Worm (Caenorhabditis elegans): ENCODE data around the gene Y17D7C.1.

Gene Y17D7C.1

ce11 chrV:18719956-18720489 is 13.7 kb downstream of the Y17D7C.1 start, which contains the start of gene Y17D7C.2:
Gene Y17D7C.2 (minus strand): TSS chrV:18719987.
- TF ChIP-seq nhr-232 (tag; optimal IDR thresholded peaks at IDR 0.05) (peak; percentile 57), hlh-13 (GFP tag; optimal IDR thresholded peaks at IDR 0.05) (peak; percentile 32), tbx-7 (tag; optimal IDR thresholded peaks at IDR 0.05) (peak; percentile 13), fkh-6 (tag; optimal IDR thresholded peaks at IDR 0.05) (no peak), tbx-2 (tag; optimal IDR thresholded peaks at IDR 0.05) (no peak), elt-2 (tag; optimal IDR thresholded peaks at IDR 0.05) (peak; percentile 66), ceh-14 (tag; optimal IDR thresholded peaks at IDR 0.05) (no peak), ceh-18 (tag; optimal IDR thresholded peaks at IDR 0.05) (no peak), unc-86 (tag; optimal IDR thresholded peaks at IDR 0.05) (no peak), ceh-9 (tag; optimal IDR thresholded peaks at IDR 0.05) (no peak), pax-1 (tag; optimal IDR thresholded peaks at IDR 0.05) (no peak), rnt-1 (tag; optimal IDR thresholded peaks at IDR 0.05) (peak; percentile 40), gmeb-2 (tag; optimal IDR thresholded peaks at IDR 0.05) (no peak), ceh-34 (tag; optimal IDR thresholded peaks at IDR 0.05) (no peak), C38D4.7 (GFP tag; optimal IDR thresholded peaks at IDR 0.05) (no peak), pat-9 (tag; optimal IDR thresholded peaks at IDR 0.05) (peak; percentile 36), ceh-31 (tag; optimal IDR thresholded peaks at IDR 0.05) (peak; percentile 2), syd-9 (tag; optimal IDR thresholded peaks at IDR 0.05) (peak; percentile 21), ceh-6 (GFP tag; optimal IDR thresholded peaks at IDR 0.05) (peak; percentile 46), mec-3 (tag; optimal IDR thresholded peaks at IDR 0.05; ENCODE audit: borderline replicate concordance) (no peak), zip-5 (tag; optimal IDR thresholded peaks at IDR 0.05) (peak; percentile 2), ahr-1 (tag; optimal IDR thresholded peaks at IDR 0.05) (peak; percentile 2), pha-4 (tag; optimal IDR thresholded peaks at IDR 0.05) (no peak), ceh-30 (tag; optimal IDR thresholded peaks at IDR 0.05) (no peak), ceh-19 (GFP tag; optimal IDR thresholded peaks at IDR 0.05) (peak; percentile 65), F13H6.1 (tag; optimal IDR thresholded peaks at IDR 0.05) (no peak)

ce11 chrV:18721873-18722272 is 15.5 kb downstream of the Y17D7C.1 start:
- TF ChIP-seq ceh-24 (tag; optimal IDR thresholded peaks at IDR 0.05): no peak
- TF ChIP-seq unc-86 (tag; optimal IDR thresholded peaks at IDR 0.05): peak; percentile 7
- TF ChIP-seq tbx-7 (tag; optimal IDR thresholded peaks at IDR 0.05): no peak
- TF ChIP-seq ets-4 (tag; optimal IDR thresholded peaks at IDR 0.05): no peak
- no peak for TF ChIP-seq fax-1 (tag; optimal IDR thresholded peaks at IDR 0.05)
- TF ChIP-seq T23F11.4 (GFP tag; optimal IDR thresholded peaks at IDR 0.05): no peak
- TF ChIP-seq unc-55 (GFP tag; optimal IDR thresholded peaks at IDR 0.05): no peak
- TF ChIP-seq pha-2 (tag; optimal IDR thresholded peaks at IDR 0.05): no peak

DNA sequence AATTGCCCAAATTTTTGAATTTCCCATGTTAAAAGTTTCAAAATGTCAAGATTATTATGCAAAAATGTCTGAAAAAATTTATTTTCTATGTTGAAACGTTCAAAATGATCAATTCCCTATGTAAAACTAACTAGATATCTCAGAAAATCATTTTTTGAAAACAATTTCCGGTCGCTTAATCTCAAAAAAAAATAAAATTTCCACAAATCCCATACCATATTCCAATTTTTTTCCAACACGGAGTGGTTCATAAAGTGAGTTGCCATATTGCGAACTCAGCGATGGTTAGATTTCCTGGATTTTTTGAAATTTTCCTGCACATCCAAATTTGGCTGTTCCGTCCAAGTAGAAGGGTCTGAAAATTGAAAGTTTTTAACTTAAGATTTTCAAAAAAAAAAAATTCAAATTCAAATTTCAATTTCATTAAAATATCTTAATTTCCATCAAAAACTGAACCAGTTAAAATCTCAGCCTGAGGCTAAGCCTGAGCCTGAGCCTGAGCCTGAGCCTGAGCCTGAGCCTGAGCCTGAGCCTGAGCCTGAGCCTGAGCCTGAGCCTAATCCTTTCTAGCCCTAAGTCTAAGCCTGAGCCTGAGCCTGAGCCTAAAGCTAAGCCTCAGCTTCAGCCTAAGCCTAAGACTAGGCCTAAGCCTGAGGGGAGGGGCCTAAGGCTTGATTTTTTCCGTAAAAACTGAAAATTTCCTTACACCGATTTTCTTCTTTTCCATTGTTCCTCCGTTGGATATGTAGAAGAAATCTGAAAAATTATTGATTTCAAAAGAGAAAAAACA is 16.3 kb downstream of the Y17D7C.1 start:
- no peak for TF ChIP-seq fkh-10 (GFP tag; optimal IDR thresholded peaks at IDR 0.05)
- peak; percentile 35 for TF ChIP-seq odd-2 (tag; optimal IDR thresholded peaks at IDR 0.05)
- no peak for TF ChIP-seq ceh-30 (tag; optimal IDR thresholded peaks at IDR 0.05)
- TF ChIP-seq ceh-9 (tag; optimal IDR thresholded peaks at IDR 0.05): peak; percentile 37
- TF ChIP-seq dve-1 (tag; optimal IDR thresholded peaks at IDR 0.05): peak; percentile 88

DNA sequence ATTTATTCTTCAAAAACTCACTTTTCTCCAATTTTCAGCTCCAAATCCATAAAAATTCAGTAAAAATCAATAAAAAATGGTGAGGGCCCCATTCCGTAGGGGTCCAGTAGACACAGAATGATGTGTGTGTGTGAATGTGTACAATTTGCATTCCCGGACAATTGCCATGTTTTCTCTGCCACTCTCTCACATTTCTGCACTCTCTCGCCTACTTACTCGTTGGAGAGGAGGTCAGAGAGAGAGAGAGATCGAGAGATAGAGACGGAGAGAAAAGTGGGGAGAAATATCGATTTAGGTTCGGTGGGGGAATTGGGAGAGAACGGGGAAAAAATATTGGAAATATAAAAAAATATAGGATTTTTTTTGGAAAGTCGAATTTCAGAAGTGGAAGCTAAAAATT is 17.2 kb downstream of the Y17D7C.1 start:
- TF ChIP-seq dve-1 (tag; optimal IDR thresholded peaks at IDR 0.05) (peak; percentile 52), ceh-14 (tag; optimal IDR thresholded peaks at IDR 0.05) (peak; percentile 76), tbx-7 (tag; optimal IDR thresholded peaks at IDR 0.05) (no peak), tbx-2 (tag; optimal IDR thresholded peaks at IDR 0.05) (peak; percentile 90), rnt-1 (tag; optimal IDR thresholded peaks at IDR 0.05) (peak; percentile 21), ceh-18 (tag; optimal IDR thresholded peaks at IDR 0.05) (peak; percentile 31), ceh-34 (tag; optimal IDR thresholded peaks at IDR 0.05) (peak; percentile 50), syd-9 (tag; optimal IDR thresholded peaks at IDR 0.05) (peak; percentile 29), sox-2 (GFP tag; IDR thresholded peaks at IDR 0.05) (no peak; the same call in 1 of the 2 replicates), ztf-16 (tag; optimal IDR thresholded peaks at IDR 0.05) (peak; percentile 26), che-1 (tag; optimal IDR thresholded peaks at IDR 0.05) (no peak), npax-4 (tag; optimal IDR thresholded peaks at IDR 0.05) (no peak), ceh-48 (tag; optimal IDR thresholded peaks at IDR 0.05) (peak; percentile 90), nfya-1 (tag; optimal IDR thresholded peaks at IDR 0.05) (peak; percentile 97), ceh-19 (GFP tag; optimal IDR thresholded peaks at IDR 0.05) (peak; percentile 85), hlh-30 (tag; optimal IDR thresholded peaks at IDR 0.05; ENCODE audit: insufficient read depth) (peak; percentile 67), nhr-11 (tag; optimal IDR thresholded peaks at IDR 0.05) (no peak), pha-2 (tag; optimal IDR thresholded peaks at IDR 0.05) (peak; percentile 59), unc-3 (GFP tag; conservative IDR thresholded peaks at IDR 0.05) (no peak), unc-3 (tag; optimal IDR thresholded peaks at IDR 0.05) (no peak), fkh-6 (tag; optimal IDR thresholded peaks at IDR 0.05) (peak; percentile 18)
